Worm (Caenorhabditis elegans) whole organism, L4/young adult: Measurements from ENCODE around the gene K07G6.1.

Source experiments
- W03F9.2 ChIP-seq: fragments of 150-350 bp; optimal IDR thresholded peaks from 2 replicates; lab custom pipeline; 2014; ENCODE audit warnings: missing biosample characterization, missing genetic modification characterization
- dao-5 ChIP-seq: sonication (generic microtip); optimal IDR thresholded peaks from 2 replicates; lab custom pipeline; 2016; ENCODE audit warnings: missing genotype, missing genetic modification characterization, moderate library complexity, missing compliant biosample characterization
- him-1 ChIP-seq: sonication (generic microtip); optimal IDR thresholded peaks from 2 replicates; lab custom pipeline; 2016; ENCODE audit warnings: missing genotype, missing genetic modification reagents, missing genetic modification characterization, missing compliant biosample characterization

Gene K07G6.1

ce11 chrII:1730103-1730502 is 11.2 kb upstream of the K07G6.1 start, which contains the start of gene ceh-81:
ceh-81 (plus strand) TSS chrII:1730403.
- TF ChIP-seq him-1 (tag; lab: Kevin White, UChicago) (no peak), dao-5 (tag; lab: Kevin White, UChicago) (no peak), W03F9.2 (tag; lab: Kevin White, UChicago) (no peak)

DNA sequence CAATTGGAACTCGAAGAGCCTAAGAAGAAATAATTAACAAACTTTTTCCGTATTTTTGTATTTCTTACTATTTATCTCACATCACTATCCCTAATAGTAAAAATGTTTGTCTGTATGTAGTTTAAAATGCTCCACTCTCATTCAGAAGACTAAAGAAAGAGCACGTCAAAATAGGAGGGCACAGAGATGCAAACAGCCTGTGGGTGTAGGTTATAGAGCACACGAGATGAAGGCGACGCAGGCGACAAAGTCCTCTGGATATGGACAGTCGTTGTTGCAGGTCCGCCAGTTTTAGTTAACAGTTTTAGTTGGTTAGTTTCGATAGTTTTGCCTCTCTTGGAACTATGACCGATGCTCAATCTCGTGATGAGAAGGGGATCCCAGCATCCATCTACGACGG is 9.4 kb upstream of the K07G6.1 start, which contains the start of gene ceh-82:
ceh-82 (plus strand) TSS at position 301 of the 400 bp plus-strand sequence.
- TF ChIP-seq dao-5 (tag; lab: Kevin White, UChicago) = no peak
- TF ChIP-seq W03F9.2 (tag; lab: Kevin White, UChicago) = no peak
- TF ChIP-seq him-1 (tag; lab: Kevin White, UChicago) = no peak

ce11 chrII:1735145-1735544 is 6.2 kb upstream of the K07G6.1 start:
- no peak for TF ChIP-seq him-1 (tag; lab: Kevin White, UChicago)
- no peak for TF ChIP-seq dao-5 (tag; lab: Kevin White, UChicago)
- no peak for TF ChIP-seq W03F9.2 (tag; lab: Kevin White, UChicago)

ce11 chrII:1736353-1736752 is 5.0 kb upstream of the K07G6.1 start, which contains the start of gene ceh-83:
ceh-83 (minus strand) TSS chrII:1736533.
- TF ChIP-seq him-1 (tag; lab: Kevin White, UChicago) (no peak), W03F9.2 (tag; lab: Kevin White, UChicago) (no peak), dao-5 (tag; lab: Kevin White, UChicago) (no peak)

ce11 chrII:1738844-1739243 is 2.5 kb upstream of the K07G6.1 start, which contains the start of the genes irld-9 and irld-33:
irld-9 (minus strand) TSS chrII:1738944.
irld-33 (plus strand) TSS chrII:1739052.
- TF ChIP-seq him-1 (tag; lab: Kevin White, UChicago) (no peak), dao-5 (tag; lab: Kevin White, UChicago) (no peak), W03F9.2 (tag; lab: Kevin White, UChicago) (no peak)

- TF ChIP-seq him-1 (tag; lab: Kevin White, UChicago) = no peak
- TF ChIP-seq W03F9.2 (tag; lab: Kevin White, UChicago) = no peak
- TF ChIP-seq dao-5 (tag; lab: Kevin White, UChicago) = no peak
These were observed 1.2 kb downstream of the K07G6.1 start, which contains the start of gene F36H5.12 for ce11 chrII:1742535-1742934. F36H5.12 (plus strand) TSS chrII:1742835.

DNA sequence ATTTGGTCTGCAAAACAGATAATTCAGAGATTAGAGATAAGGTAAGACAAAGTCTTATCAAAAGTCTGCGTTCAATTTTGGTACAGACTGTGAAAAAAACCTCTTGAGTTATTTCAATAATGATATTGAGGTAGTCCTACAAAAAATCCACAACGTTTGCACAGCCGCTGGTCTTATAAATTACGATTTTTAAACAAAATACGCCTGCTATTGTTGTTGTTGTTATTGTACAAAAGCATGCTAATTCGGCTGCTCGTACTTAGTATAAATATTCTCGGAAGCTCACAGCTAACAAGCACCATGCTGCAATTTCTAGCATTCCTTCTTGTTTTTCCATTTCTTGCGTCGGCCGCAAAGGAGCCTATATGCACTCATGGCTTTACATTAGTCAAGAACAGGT is 2.8 kb downstream of the K07G6.1 start, which contains the start of gene clec-19:
clec-19 (plus strand) TSS at position 301 of the 400 bp plus-strand sequence.
- TF ChIP-seq him-1 (tag; lab: Kevin White, UChicago) (no peak), W03F9.2 (tag; lab: Kevin White, UChicago) (no peak), dao-5 (tag; lab: Kevin White, UChicago) (no peak)

ce11 chrII:1750413-1750812 is 9.1 kb downstream of the K07G6.1 start, which contains the start of the genes F36H5.13 and F36H5.8:
F36H5.13 (minus strand) TSS chrII:1750513.
F36H5.8 (minus strand) TSS chrII:1750686.
- TF ChIP-seq him-1 (tag; lab: Kevin White, UChicago) (no peak), dao-5 (tag; lab: Kevin White, UChicago) (no peak), W03F9.2 (tag; lab: Kevin White, UChicago) (no peak)

ce11 chrII:1752990-1753389 is 11.6 kb downstream of the K07G6.1 start, which contains the start of gene F36H5.9:
F36H5.9 (minus strand) TSS chrII:1753090.
- TF ChIP-seq W03F9.2 (tag; lab: Kevin White, UChicago) = no peak
- no peak for TF ChIP-seq dao-5 (tag; lab: Kevin White, UChicago)
- no peak for TF ChIP-seq him-1 (tag; lab: Kevin White, UChicago)

DNA sequence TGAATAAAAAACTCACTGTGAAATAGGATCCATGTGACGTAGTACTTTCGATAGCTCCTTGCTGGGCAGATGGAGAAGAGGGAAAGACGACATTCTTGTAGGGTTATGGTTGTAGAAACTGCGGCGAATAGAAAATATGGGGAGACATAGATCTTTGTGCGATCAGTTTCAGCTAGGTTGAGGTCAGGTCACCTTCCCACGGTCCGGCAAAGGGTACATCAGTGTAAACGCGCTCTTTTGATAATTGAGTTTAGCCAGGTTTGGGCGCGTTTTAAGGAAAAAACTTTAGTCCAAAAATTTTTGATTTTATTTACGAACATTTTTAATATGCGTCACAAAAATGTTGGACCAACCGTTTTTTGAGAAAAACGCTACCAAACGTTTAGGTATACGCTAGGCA is 14.7 kb downstream of the K07G6.1 start, which contains the start of gene F36H5.17:
F36H5.17 (minus strand) TSS at position 101 of the 400 bp plus-strand sequence.
- TF ChIP-seq him-1 (tag; lab: Kevin White, UChicago) (no peak), dao-5 (tag; lab: Kevin White, UChicago) (no peak), W03F9.2 (tag; lab: Kevin White, UChicago) (no peak)

- TF ChIP-seq dao-5 (tag; lab: Kevin White, UChicago) = no peak
- TF ChIP-seq W03F9.2 (tag; lab: Kevin White, UChicago) = no peak
- TF ChIP-seq him-1 (tag; lab: Kevin White, UChicago) = no peak
These were observed 15.2 kb downstream of the K07G6.1 start, which contains the start of gene fbxb-53 for ce11 chrII:1756582-1756981. fbxb-53 (plus strand) TSS chrII:1756882.

ce11 chrII:1757033-1757432 is 15.7 kb downstream of the K07G6.1 start, which contains the start of gene F36H5.10:
F36H5.10 (plus strand) TSS chrII:1757333.
- TF ChIP-seq W03F9.2 (tag; lab: Kevin White, UChicago) (no peak), dao-5 (tag; lab: Kevin White, UChicago) (no peak), him-1 (tag; lab: Kevin White, UChicago) (no peak)

DNA sequence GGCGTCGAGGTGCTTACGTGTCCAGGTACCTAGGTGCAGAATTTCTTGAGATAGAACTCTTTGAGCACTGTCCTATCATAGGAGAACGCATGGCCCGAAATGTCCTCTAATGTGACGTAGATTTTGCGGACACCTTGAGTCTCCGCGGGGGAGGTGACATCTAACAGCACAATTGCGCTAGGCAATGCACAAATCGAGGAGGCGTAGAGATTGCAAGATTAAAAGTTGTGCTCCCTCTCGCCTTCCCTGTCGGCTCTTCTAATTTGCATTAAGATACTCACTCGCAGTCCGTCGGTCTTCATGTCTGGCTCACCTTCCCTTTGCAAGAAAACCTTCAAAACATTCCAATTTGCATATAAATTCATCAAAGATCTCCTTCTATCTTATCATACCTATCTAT is 18.3 kb downstream of the K07G6.1 start, which contains the start of gene F36H5.18:
F36H5.18 (plus strand) TSS at position 301 of the 400 bp plus-strand sequence.
- TF ChIP-seq dao-5 (tag; lab: Kevin White, UChicago) (no peak), him-1 (tag; lab: Kevin White, UChicago) (no peak), W03F9.2 (tag; lab: Kevin White, UChicago) (no peak)
